Worm (Caenorhabditis elegans): ENCODE results near the gene clec-121.

- TF ChIP-seq mep-1 (tag; optimal IDR thresholded peaks at IDR 0.05) = no peak
- no peak for TF ChIP-seq snpc-4 (tag; optimal IDR thresholded peaks at IDR 0.05)
- no peak for TF ChIP-seq mdl-1 (tag; optimal IDR thresholded peaks at IDR 0.05)
- TF ChIP-seq lin-39 (tag; optimal IDR thresholded peaks at IDR 0.05) = no peak
- no peak for TF ChIP-seq aly-2 (tag; optimal IDR thresholded peaks at IDR 0.05)
- TF ChIP-seq sptf-1 (tag; optimal IDR thresholded peaks at IDR 0.05) = no peak
Measured at ce11 chrII:3063366-3063765, 38.8 kb upstream of the clec-121 start.
